Worm (Caenorhabditis elegans) whole organism, midembryonic: ENCODE data around the gene C25F9.10.

Source experiments
- T22C8.4 ChIP-seq: fragments of 200-800 bp; sonication (Bioruptor generic); IDR thresholded peaks from 2 replicates; pipeline ENCODE4 v1.3.6; 2022; ENCODE audit warnings: missing genetic modification characterization, missing compliant biosample characterization
- cog-1 ChIP-seq: sonication (generic microtip); optimal IDR thresholded peaks from 2 replicates; lab custom pipeline; 2016; ENCODE audit warnings: missing genetic modification characterization, missing compliant biosample characterization
- flt-1 ChIP-seq: fragments of 200-800 bp; sonication (Bioruptor generic); IDR thresholded peaks from 2 replicates; pipeline ENCODE4 v1.3.6; 2022; ENCODE audit warnings: missing genetic modification characterization, missing compliant biosample characterization
- klf-2 ChIP-seq: fragments of 200-800 bp; sonication (Bioruptor generic); conservative IDR thresholded peaks from 2 replicates; pipeline ENCODE4 v1.3.6; 2022; ENCODE audit warnings: missing genetic modification reagents, missing genetic modification characterization, missing compliant biosample characterization
- ref-1 ChIP-seq: fragments of 200-800 bp; sonication (Bioruptor generic); conservative IDR thresholded peaks from 2 replicates; pipeline ENCODE4 v1.3.6; 2022; ENCODE audit warnings: missing genetic modification reagents, missing genetic modification characterization, missing compliant biosample characterization
- tab-1 ChIP-seq: fragments of 200-800 bp; sonication (Bioruptor generic); IDR thresholded peaks from 2 replicates; pipeline ENCODE4 v1.3.6; 2022; ENCODE audit warnings: missing genetic modification characterization, missing compliant biosample characterization
- ztf-29 ChIP-seq: fragments of 200-800 bp; sonication (Bioruptor generic); IDR thresholded peaks from 2 replicates; pipeline ENCODE4 v1.3.6; 2022; ENCODE audit warnings: missing genetic modification reagents, missing genetic modification characterization, missing compliant biosample characterization

- no peak for TF ChIP-seq ztf-29 (GFP tag; lab: Robert Waterston, UW)
- no peak for TF ChIP-seq klf-2 (GFP tag; lab: Robert Waterston, UW)
- no peak for TF ChIP-seq ref-1 (GFP tag; lab: Robert Waterston, UW)
- TF ChIP-seq cog-1 (tag; lab: Kevin White, UChicago): no peak
- TF ChIP-seq flt-1 (GFP tag; lab: Robert Waterston, UW): no peak
- no peak for TF ChIP-seq tab-1 (GFP tag; lab: Robert Waterston, UW)
- no peak for TF ChIP-seq T22C8.4
These were observed 12.3 kb downstream of the C25F9.10 start, which contains the start of gene C25F9.15 for ce11 chrV:19417836-19418235.
